Fruit fly (Drosophila melanogaster) whole organism, embryonic: ENCODE results near the gene CG42711.

ENCODE experiments used
- CG11504 ChIP-seq: fragments of 200-800 bp; sonication (Bioruptor generic); optimal IDR thresholded peaks from 3 replicates; lab custom pipeline; 2019; ENCODE audit warnings: missing biosample characterization, mild to moderate bottlenecking, missing genetic modification characterization, moderate library complexity
- CG12769 ChIP-seq: fragments of 200-800 bp; sonication (Bioruptor generic); optimal IDR thresholded peaks from 2 replicates; lab custom pipeline; 2019; ENCODE audit warnings: missing biosample characterization, mild to moderate bottlenecking, missing genetic modification characterization, moderate library complexity
- CG13424 ChIP-seq: fragments of 200-800 bp; sonication (Bioruptor generic); optimal IDR thresholded peaks from 2 replicates; lab custom pipeline; 2019; ENCODE audit warnings: missing biosample characterization, mild to moderate bottlenecking, missing genetic modification characterization, moderate library complexity
- CG14667 ChIP-seq: fragments of 200-800 bp; sonication (Bioruptor generic); IDR thresholded peaks from 2 replicates; pipeline ENCODE4 v1.3.6; 2022; ENCODE audit warnings: missing biosample characterization, missing genetic modification characterization
- CG14860 ChIP-seq: fragments of 200-800 bp; sonication (Bioruptor generic); IDR thresholded peaks from 3 replicates; pipeline ENCODE4 v1.3.6; 2022; ENCODE audit warnings: missing biosample characterization, missing genetic modification characterization; ENCODE audit not compliant: partially characterized antibody
- CG2120 ChIP-seq: fragments of 200-800 bp; sonication (Bioruptor generic); optimal IDR thresholded peaks from 3 replicates; lab custom pipeline; 2016; ENCODE audit warnings: missing biosample characterization, missing genetic modification characterization
- CG30403 ChIP-seq: fragments of 200-800 bp; sonication (Bioruptor generic); optimal IDR thresholded peaks from 3 replicates; lab custom pipeline; 2016; ENCODE audit warnings: missing biosample characterization, missing genetic modification characterization
- CG34422 ChIP-seq: fragments of 200-800 bp; sonication (Bioruptor generic); IDR thresholded peaks from 3 replicates; pipeline ENCODE4 v1.3.6; 2022; ENCODE audit warnings: missing biosample characterization, missing genetic modification characterization
- CG6654 ChIP-seq: fragments of 200-800 bp; sonication (Bioruptor generic); optimal IDR thresholded peaks from 2 replicates; lab custom pipeline; 2017; ENCODE audit warnings: missing biosample characterization, mild to moderate bottlenecking, missing genetic modification characterization
- CG6765 ChIP-seq: fragments of 200-800 bp; sonication (Bioruptor generic); optimal IDR thresholded peaks from 3 replicates; lab custom pipeline; 2017; ENCODE audit warnings: missing biosample characterization, mild to moderate bottlenecking, missing genetic modification characterization
- CG7786 ChIP-seq: fragments of 200-800 bp; sonication (Bioruptor generic); optimal IDR thresholded peaks from 2 replicates; lab custom pipeline; 2016; ENCODE audit warnings: missing biosample characterization, missing genetic modification characterization
- CG8089 ChIP-seq: fragments of 200-800 bp; sonication (Bioruptor generic); optimal IDR thresholded peaks from 3 replicates; lab custom pipeline; 2016; ENCODE audit warnings: missing biosample characterization, missing genetic modification characterization
- CG9609 ChIP-seq: fragments of 200-800 bp; sonication (Bioruptor generic); optimal IDR thresholded peaks from 3 replicates; lab custom pipeline; 2016; ENCODE audit warnings: missing biosample characterization, missing genetic modification characterization
- CG9727 ChIP-seq: fragments of 200-800 bp; sonication (Bioruptor generic); optimal IDR thresholded peaks from 3 replicates; lab custom pipeline; 2017; ENCODE audit warnings: missing biosample characterization, mild to moderate bottlenecking, missing genetic modification characterization
- Dbx ChIP-seq: fragments of 200-800 bp; sonication (Bioruptor generic); IDR thresholded peaks from 3 replicates; pipeline ENCODE4 v1.3.6; 2022; ENCODE audit warnings: missing biosample characterization, missing genetic modification characterization
- Drgx ChIP-seq: fragments of 200-800 bp; sonication (Bioruptor generic); IDR thresholded peaks from 2 replicates; pipeline ENCODE4 v1.3.6; 2022; ENCODE audit warnings: missing biosample characterization, missing genetic modification characterization
- E2f2 ChIP-seq: fragments of 200-800 bp; sonication (Bioruptor generic); IDR thresholded peaks from 2 replicates; pipeline ENCODE4 v1.3.6; 2022; ENCODE audit warnings: missing biosample characterization, missing genetic modification characterization
- Fer3 ChIP-seq: fragments of 200-800 bp; sonication (Bioruptor generic); optimal IDR thresholded peaks from 2 replicates; lab custom pipeline; 2018; ENCODE audit warnings: missing biosample characterization, mild to moderate bottlenecking, missing genetic modification characterization, moderate library complexity
- H15 ChIP-seq: fragments of 200-800 bp; sonication (Bioruptor generic); IDR thresholded peaks from 3 replicates; pipeline ENCODE4 v1.3.6; 2022; ENCODE audit warnings: missing biosample characterization, missing genetic modification characterization
- Hr51 ChIP-seq, 2 experiments: fragments of 200-800 bp; sonication (Bioruptor generic); optimal IDR thresholded peaks; 2 replicates in 1 of 2; 3 replicates in 1 of 2; lab custom pipeline; 2016 to 2018; ENCODE audit warnings: missing biosample characterization in 2 of 2, missing genetic modification characterization in 2 of 2, mild to moderate bottlenecking in 1 of 2, moderate library complexity in 1 of 2
- Neu2 ChIP-seq: fragments of 200-800 bp; sonication (Bioruptor generic); optimal IDR thresholded peaks from 3 replicates; lab custom pipeline; 2016; ENCODE audit warnings: missing biosample characterization, missing genetic modification characterization, borderline replicate concordance
- PHDP ChIP-seq: fragments of 200-800 bp; sonication (Bioruptor generic); optimal IDR thresholded peaks from 3 replicates; lab custom pipeline; 2018; ENCODE audit warnings: missing biosample characterization, mild to moderate bottlenecking, missing genetic modification characterization, moderate library complexity
- Sox102F ChIP-seq: fragments of 200-800 bp; sonication (Bioruptor generic); optimal IDR thresholded peaks from 2 replicates; lab custom pipeline; 2018; ENCODE audit warnings: missing biosample characterization, mild to moderate bottlenecking, missing genetic modification characterization, moderate library complexity
- Sry-δ ChIP-seq: fragments of 200-800 bp; sonication (Bioruptor generic); optimal IDR thresholded peaks from 2 replicates; lab custom pipeline; 2016; ENCODE audit warnings: missing biosample characterization, missing genetic modification characterization
- ara ChIP-seq: fragments of 200-800 bp; sonication (Bioruptor generic); IDR thresholded peaks from 2 replicates; pipeline ENCODE4 v1.3.6; 2022; ENCODE audit warnings: missing biosample characterization, missing genetic modification characterization
- az2 ChIP-seq: fragments of 200-800 bp; sonication (Bioruptor generic); optimal IDR thresholded peaks from 3 replicates; lab custom pipeline; 2016; ENCODE audit warnings: missing biosample characterization, missing genetic modification characterization
- bab2 ChIP-seq: fragments of 200-800 bp; sonication (Bioruptor generic); optimal IDR thresholded peaks from 2 replicates; lab custom pipeline; 2016; ENCODE audit warnings: missing biosample characterization, missing genetic modification characterization
- br ChIP-seq: fragments of >200 bp; optimal IDR thresholded peaks from 2 replicates; lab custom pipeline; 2017
- chinmo ChIP-seq: fragments of 200-800 bp; sonication (Bioruptor generic); IDR thresholded peaks from 4 replicates; pipeline ENCODE4 v1.3.6; 2022; ENCODE audit warnings: missing biosample characterization, missing genetic modification characterization; ENCODE audit not compliant: partially characterized antibody
- crc ChIP-seq: fragments of 200-800 bp; sonication (Bioruptor generic); optimal IDR thresholded peaks from 2 replicates; lab custom pipeline; 2016; ENCODE audit warnings: missing biosample characterization, missing genetic modification characterization
- cwo ChIP-seq: fragments of 200-800 bp; sonication (Bioruptor generic); optimal IDR thresholded peaks from 3 replicates; lab custom pipeline; 2017; ENCODE audit warnings: missing biosample characterization, missing genetic modification characterization, mild to moderate bottlenecking, moderate library complexity, missing genetic modification reagents
- da ChIP-seq: fragments of 200-800 bp; sonication (Bioruptor generic); optimal IDR thresholded peaks from 2 replicates; lab custom pipeline; 2016; ENCODE audit warnings: missing biosample characterization, missing genetic modification characterization
- disco-r ChIP-seq: fragments of 200-800 bp; sonication (Bioruptor generic); optimal IDR thresholded peaks from 2 replicates; lab custom pipeline; 2016; ENCODE audit warnings: missing biosample characterization, missing genetic modification characterization
- exex ChIP-seq: fragments of 200-800 bp; sonication (Bioruptor generic); optimal IDR thresholded peaks from 4 replicates; lab custom pipeline; 2018; ENCODE audit warnings: missing biosample characterization, mild to moderate bottlenecking, missing genetic modification characterization, moderate library complexity
- fd3F ChIP-seq: fragments of 200-800 bp; sonication (Bioruptor generic); optimal IDR thresholded peaks from 2 replicates; lab custom pipeline; 2018; ENCODE audit warnings: missing biosample characterization, mild to moderate bottlenecking, missing genetic modification characterization, moderate library complexity
- fru ChIP-seq: fragments of >200 bp; optimal IDR thresholded peaks from 2 replicates; lab custom pipeline; 2017
- gem ChIP-seq: fragments of 200-800 bp; sonication (Bioruptor generic); optimal IDR thresholded peaks from 2 replicates; lab custom pipeline; 2019; ENCODE audit warnings: missing biosample characterization, mild to moderate bottlenecking, missing genetic modification characterization, moderate library complexity
- inv ChIP-seq: fragments of 200-800 bp; sonication (Bioruptor generic); IDR thresholded peaks from 2 replicates; pipeline ENCODE4 v1.3.6; 2022; ENCODE audit warnings: missing biosample characterization, missing genetic modification characterization; ENCODE audit not compliant: partially characterized antibody
- kay ChIP-seq: fragments of 200-800 bp; sonication (Bioruptor generic); optimal IDR thresholded peaks from 2 replicates; lab custom pipeline; 2016; ENCODE audit warnings: missing biosample characterization, missing genetic modification characterization
- knrl ChIP-seq: fragments of 200-800 bp; sonication (Bioruptor generic); IDR thresholded peaks from 3 replicates; pipeline ENCODE4 v1.3.6; 2022; ENCODE audit warnings: missing biosample characterization, missing genetic modification characterization; ENCODE audit not compliant: partially characterized antibody
- mld ChIP-seq: fragments of 200-800 bp; sonication (Bioruptor generic); IDR thresholded peaks from 3 replicates; pipeline ENCODE4 v1.3.6; 2022; ENCODE audit warnings: missing biosample characterization, missing genetic modification characterization; ENCODE audit not compliant: partially characterized antibody
- phol ChIP-seq: fragments of 200-800 bp; sonication (Bioruptor generic); optimal IDR thresholded peaks from 3 replicates; lab custom pipeline; 2018; ENCODE audit warnings: missing biosample characterization, mild to moderate bottlenecking, missing genetic modification characterization, moderate library complexity
- scrt ChIP-seq: fragments of 200-800 bp; sonication (Bioruptor generic); optimal IDR thresholded peaks from 2 replicates; lab custom pipeline; 2018; ENCODE audit warnings: missing biosample characterization, mild to moderate bottlenecking, missing genetic modification characterization, moderate library complexity
- slp2 ChIP-seq: fragments of 200-800 bp; sonication (Bioruptor generic); optimal IDR thresholded peaks from 2 replicates; lab custom pipeline; 2016; ENCODE audit warnings: missing biosample characterization, missing genetic modification characterization
- so ChIP-seq: fragments of 200-800 bp; sonication (Bioruptor generic); IDR thresholded peaks from 3 replicates; pipeline ENCODE4 v1.3.6; 2022; ENCODE audit warnings: missing biosample characterization, missing genetic modification characterization
- stwl ChIP-seq: fragments of 200-800 bp; sonication (Bioruptor generic); optimal IDR thresholded peaks from 3 replicates; lab custom pipeline; 2018; ENCODE audit warnings: missing biosample characterization, mild to moderate bottlenecking, missing genetic modification characterization, moderate library complexity
- tna ChIP-seq: fragments of 200-800 bp; sonication (Bioruptor generic); IDR thresholded peaks from 2 replicates; pipeline ENCODE4 v1.3.6; 2022; ENCODE audit warnings: missing biosample characterization, missing genetic modification characterization; ENCODE audit not compliant: partially characterized antibody
- trh ChIP-seq: fragments of 200-800 bp; sonication (Bioruptor generic); optimal IDR thresholded peaks from 2 replicates; lab custom pipeline; 2016; ENCODE audit warnings: missing biosample characterization, missing genetic modification characterization
- tx ChIP-seq: fragments of 200-800 bp; sonication (Bioruptor generic); optimal IDR thresholded peaks from 2 replicates; lab custom pipeline; 2016; ENCODE audit warnings: missing biosample characterization, missing genetic modification characterization

The CG42711 gene

DNA sequence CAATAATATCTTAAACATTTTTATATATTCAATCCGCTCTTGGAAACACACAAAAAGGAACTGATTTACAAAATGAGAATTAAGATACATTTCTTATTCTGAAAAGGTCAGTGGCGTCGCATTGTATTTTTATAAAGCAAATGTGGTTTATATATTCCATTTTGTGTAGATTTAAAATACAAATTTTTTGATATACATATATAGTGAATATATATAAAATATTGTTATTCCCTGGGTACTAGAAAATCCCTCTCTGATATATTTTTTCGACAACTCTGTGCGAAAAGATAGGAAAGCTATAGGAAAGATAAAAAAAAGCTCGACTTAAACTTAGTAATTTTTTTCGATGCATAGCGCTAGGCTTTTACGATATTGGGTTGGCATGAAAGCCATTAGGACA is at the start of gene CG42711:
TSS of gene CG42711 (minus strand) at position 45 of the 400 bp plus-strand sequence.
- TF ChIP-seq Drgx (GFP tag; lab: Robert Waterston, UW) (peak; percentile 72), Sox102F (peak; percentile 25), gem (tag; lab: Kevin White, UChicago) (peak; percentile 23), CG11504 (peak; percentile 6), ara (no peak)
- TF ChIP-seq, all 482 proteins: peak for 4

DNA sequence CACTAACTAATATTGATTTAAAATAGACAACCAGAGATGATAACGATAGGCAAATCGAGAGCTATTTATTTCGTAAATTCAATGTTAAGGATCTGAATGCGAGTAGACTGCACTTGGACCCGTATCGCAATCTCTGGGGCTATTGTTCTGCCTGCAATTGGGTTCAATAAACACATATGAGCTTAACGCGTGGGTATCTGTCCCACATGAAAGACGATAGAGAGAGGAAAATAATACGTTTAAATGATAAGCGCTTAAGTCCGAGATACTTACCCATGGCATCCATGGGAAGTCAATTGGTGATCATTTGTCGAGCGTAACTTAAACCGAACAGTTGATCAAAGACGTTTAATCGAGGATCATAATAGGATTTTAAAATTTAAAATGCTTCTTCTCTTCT is 48.7 kb upstream of the CG42711 start, which contains the start of gene NimC2:
TSS of gene NimC2 (plus strand) at position 301 of the 400 bp plus-strand sequence.
- TF ChIP-seq PHDP (tag; lab: Kevin White, UChicago) (no peak), Dbx (GFP tag; lab: Robert Waterston, UW) (no peak), mld (no peak)

DNA sequence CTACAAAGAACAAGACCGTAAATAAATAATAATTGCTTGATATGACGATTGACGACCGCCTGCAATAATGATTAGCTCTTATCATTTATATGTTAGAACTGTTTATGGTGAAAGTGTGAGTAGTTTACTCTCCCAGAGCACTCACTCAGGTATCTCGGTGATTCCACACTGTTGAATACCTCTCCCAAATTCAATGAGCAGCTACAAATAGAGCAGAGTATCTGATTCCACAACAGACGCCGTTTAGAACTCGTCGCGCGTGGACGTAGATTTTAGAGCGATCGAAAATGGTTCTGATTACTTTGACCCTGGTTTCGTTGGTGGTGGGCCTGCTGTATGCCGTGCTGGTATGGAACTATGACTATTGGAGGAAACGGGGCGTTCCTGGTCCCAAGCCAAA is 45.9 kb upstream of the CG42711 start, which contains the start of gene Cyp28a5:
TSS of gene Cyp28a5 (plus strand) at position 230 of the 400 bp plus-strand sequence.
- TF ChIP-seq CG13424 (tag; lab: Kevin White, UChicago) (no peak), knrl (GFP tag; lab: Robert Waterston, UW) (no peak), E2f2 (GFP tag; lab: Robert Waterston, UW) (no peak), CG12769 (no peak), az2 (GFP tag; lab: Kevin White, UChicago) (no peak), stwl (tag; lab: Kevin White, UChicago) (no peak), exex (tag; lab: Kevin White, UChicago) (peak; percentile 72), trh (no peak), kay (GFP tag; lab: Kevin White, UChicago) (no peak), Hr51 (GFP tag; optimal IDR thresholded peaks at IDR 0.05; lab: Kevin White, UChicago) (no peak), fd3F (GFP tag; lab: Kevin White, UChicago) (no peak), bab2 (GFP tag; lab: Kevin White, UChicago) (no peak), phol (no peak), slp2 (GFP tag; lab: Kevin White, UChicago) (no peak), CG14860 (GFP tag; lab: Robert Waterston, UW) (no peak), scrt (GFP tag; lab: Kevin White, UChicago) (no peak), H15 (GFP tag; lab: Robert Waterston, UW) (no peak), chinmo (GFP tag; lab: Robert Waterston, UW) (peak; percentile 80; the same call in 1 of the 4 replicates), tx (no peak), CG6765 (no peak), Fer3 (tag; lab: Kevin White, UChicago) (no peak), da (no peak), CG8089 (no peak), crc (GFP tag; lab: Kevin White, UChicago) (no peak), disco-r (no peak), CG34422 (no peak), Sry-δ (GFP tag; lab: Kevin White, UChicago) (no peak), so (GFP tag; lab: Robert Waterston, UW) (no peak), br (lab: Kevin White, UChicago) (no peak), CG9609 (no peak), cwo (GFP tag; lab: Kevin White, UChicago) (no peak), CG6654 (GFP tag; lab: Kevin White, UChicago) (no peak), CG2120 (GFP tag; lab: Kevin White, UChicago) (no peak), CG14667 (no peak), tna (GFP tag; lab: Robert Waterston, UW) (no peak), CG9727 (no peak), CG7786 (no peak), CG30403 (GFP tag; lab: Kevin White, UChicago) (no peak), inv (GFP tag; lab: Robert Waterston, UW) (no peak), Neu2 (no peak), fru (lab: Kevin White, UChicago) (no peak)
